Worm (Caenorhabditis elegans) whole organism, L3 larva: ENCODE results near the gene Y97E10AR.6.

ENCODE experiments used
- ZK546.5 ChIP-seq: sonication (generic microtip); optimal IDR thresholded peaks from 2 replicates; lab custom pipeline; 2017; ENCODE audit warnings: missing biosample characterization, missing genetic modification characterization
- ceh-28 ChIP-seq: fragments of 150-350 bp; optimal IDR thresholded peaks from 2 replicates; lab custom pipeline; 2014; ENCODE audit warnings: missing biosample characterization, missing genetic modification reagents, missing genetic modification characterization
- daf-12 ChIP-seq: fragments of 150-350 bp; optimal IDR thresholded peaks from 2 replicates; lab custom pipeline; 2014; ENCODE audit warnings: missing biosample characterization, missing genetic modification reagents, missing genetic modification characterization
- elt-1 ChIP-seq: fragments of 150-350 bp; optimal IDR thresholded peaks from 2 replicates; lab custom pipeline; 2014; ENCODE audit warnings: missing biosample characterization, missing genetic modification characterization
- elt-2 ChIP-seq: sonication (generic microtip); optimal IDR thresholded peaks from 2 replicates; lab custom pipeline; 2016; ENCODE audit warnings: missing genetic modification reagents, mild to moderate bottlenecking, missing genetic modification characterization, missing compliant biosample characterization
- fkh-10 ChIP-seq: sonication (generic microtip); optimal IDR thresholded peaks from 2 replicates; lab custom pipeline; 2017; ENCODE audit warnings: missing biosample characterization, missing genetic modification reagents, missing genetic modification characterization
- fos-1 ChIP-seq: fragments of 150-350 bp; optimal IDR thresholded peaks from 2 replicates; lab custom pipeline; 2014; ENCODE audit warnings: missing biosample characterization, missing genetic modification characterization
- hmg-11 ChIP-seq: sonication (generic microtip); optimal IDR thresholded peaks from 2 replicates; lab custom pipeline; 2016; ENCODE audit warnings: missing genetic modification characterization, missing compliant biosample characterization
- jun-1 ChIP-seq: fragments of 150-350 bp; optimal IDR thresholded peaks from 2 replicates; lab custom pipeline; 2014; ENCODE audit warnings: missing biosample characterization, missing genetic modification reagents, missing genetic modification characterization
- lin-15B ChIP-seq: fragments of 150-350 bp; optimal IDR thresholded peaks from 2 replicates; lab custom pipeline; 2014; ENCODE audit warnings: missing biosample characterization, missing genetic modification characterization
- lin-39 ChIP-seq: fragments of 150-350 bp; optimal IDR thresholded peaks from 2 replicates; lab custom pipeline; 2018; ENCODE audit warnings: missing biosample characterization, missing genetic modification reagents, missing genetic modification characterization
- mml-1 ChIP-seq: fragments of 150-350 bp; sonication (generic microtip); optimal IDR thresholded peaks from 3 replicates; lab custom pipeline; 2014; ENCODE audit warnings: missing biosample characterization, missing genetic modification characterization
- nfya-1 ChIP-seq: sonication (generic microtip); optimal IDR thresholded peaks from 2 replicates; lab custom pipeline; 2017; ENCODE audit warnings: missing genetic modification characterization, mild to moderate bottlenecking, missing compliant biosample characterization, antibody characterized with exemption, moderate library complexity; ENCODE audit not compliant: insufficient read depth
- nhr-12 ChIP-seq: fragments of 150-350 bp; optimal IDR thresholded peaks from 2 replicates; lab custom pipeline; 2014; ENCODE audit warnings: missing biosample characterization, missing genetic modification characterization
- nhr-23 ChIP-seq: fragments of 150-350 bp; optimal IDR thresholded peaks from 2 replicates; lab custom pipeline; 2014; ENCODE audit warnings: missing biosample characterization, missing genetic modification reagents, missing genetic modification characterization
- nhr-25 ChIP-seq: sonication (generic microtip); optimal IDR thresholded peaks from 2 replicates; lab custom pipeline; 2017; ENCODE audit warnings: missing biosample characterization, missing genetic modification characterization
- nhr-43 ChIP-seq: sonication (generic microtip); optimal IDR thresholded peaks from 2 replicates; lab custom pipeline; 2016; ENCODE audit warnings: mild to moderate bottlenecking, missing genetic modification characterization, missing compliant biosample characterization; ENCODE audit not compliant: poor library complexity, severe bottlenecking
- nhr-67 ChIP-seq: fragments of 150-350 bp; optimal IDR thresholded peaks from 2 replicates; lab custom pipeline; 2014; ENCODE audit warnings: missing biosample characterization, missing genetic modification characterization
- nhr-76 ChIP-seq: fragments of 150-350 bp; sonication (generic microtip); optimal IDR thresholded peaks from 5 replicates; lab custom pipeline; 2014; ENCODE audit warnings: missing biosample characterization, missing genetic modification characterization
- nhr-77 ChIP-seq: fragments of 150-350 bp; optimal IDR thresholded peaks from 2 replicates; lab custom pipeline; 2014; ENCODE audit warnings: missing biosample characterization, missing genetic modification characterization
- pha-4 ChIP-seq: fragments of 150-350 bp; optimal IDR thresholded peaks from 2 replicates; lab custom pipeline; 2014; ENCODE audit warnings: missing biosample characterization, missing genetic modification reagents, missing genetic modification characterization
- pqm-1 ChIP-seq: fragments of 150-350 bp; optimal IDR thresholded peaks from 2 replicates; lab custom pipeline; 2017; ENCODE audit warnings: missing biosample characterization, missing genetic modification characterization, inconsistent platforms
- sea-2 ChIP-seq: fragments of 150-350 bp; sonication (generic microtip); optimal IDR thresholded peaks from 4 replicates; lab custom pipeline; 2014; ENCODE audit warnings: missing biosample characterization, missing genetic modification reagents, missing genetic modification characterization
- skn-1 ChIP-seq: fragments of 150-350 bp; optimal IDR thresholded peaks from 2 replicates; lab custom pipeline; 2014; ENCODE audit warnings: missing biosample characterization, missing genetic modification characterization
- snpc-4 ChIP-seq: fragments of 150-350 bp; optimal IDR thresholded peaks from 2 replicates; lab custom pipeline; 2014; ENCODE audit warnings: missing biosample characterization, missing genetic modification characterization
- tbx-2 ChIP-seq: sonication (generic microtip); optimal IDR thresholded peaks from 2 replicates; lab custom pipeline; 2016; ENCODE audit warnings: mild to moderate bottlenecking, missing genetic modification characterization, missing compliant biosample characterization
- unc-62 ChIP-seq: fragments of 150-350 bp; sonication (generic microtip); optimal IDR thresholded peaks from 4 replicates; lab custom pipeline; 2014; ENCODE audit warnings: missing biosample characterization, missing genetic modification reagents, missing genetic modification characterization
- ztf-11 ChIP-seq: fragments of 150-350 bp; optimal IDR thresholded peaks from 2 replicates; lab custom pipeline; 2014; ENCODE audit warnings: missing biosample characterization, missing genetic modification characterization
- ztf-4 ChIP-seq: fragments of 150-350 bp; optimal IDR thresholded peaks from 2 replicates; lab custom pipeline; 2014; ENCODE audit warnings: missing biosample characterization, missing genetic modification characterization

Y97E10AR.6 gene

ce11 chrV:8050059-8050677 is 36.4 kb upstream of the Y97E10AR.6 start:
- TF ChIP-seq sea-2: no peak
- TF ChIP-seq nhr-67 (tag; lab: Kevin White, UChicago): no peak
- TF ChIP-seq nfya-1 (tag; lab: Kevin White, UChicago): no peak
- TF ChIP-seq snpc-4 (tag; lab: Kevin White, UChicago): no peak
- TF ChIP-seq nhr-23 (tag; lab: Kevin White, UChicago): no peak
- no peak for TF ChIP-seq ZK546.5 (tag; lab: Kevin White, UChicago)
- no peak for TF ChIP-seq lin-39 (tag; lab: Kevin White, UChicago)
- TF ChIP-seq hmg-11 (tag; lab: Kevin White, UChicago): no peak
- no peak for TF ChIP-seq nhr-43
- no peak for TF ChIP-seq pqm-1
- TF ChIP-seq pha-4 (tag; lab: Kevin White, UChicago): no peak

- TF ChIP-seq jun-1 (no peak), ztf-11 (tag; lab: Kevin White, UChicago) (no peak), fkh-10 (GFP tag; lab: Kevin White, UChicago) (no peak), nhr-23 (tag; lab: Kevin White, UChicago) (no peak), skn-1 (tag; lab: Kevin White, UChicago) (no peak), lin-39 (tag; lab: Kevin White, UChicago) (no peak)
Observed at ce11 chrV:8046706-8047105, 33.0 kb upstream of the Y97E10AR.6 start, which contains the start of gene ZC513.3. TSS of gene ZC513.3 (plus strand) at chrV:8047006.

- TF ChIP-seq elt-1 (tag; lab: Kevin White, UChicago) (peak; percentile 35), nhr-25 (tag; lab: Kevin White, UChicago) (peak; percentile 66), nhr-23 (tag; lab: Kevin White, UChicago) (peak; percentile 45), unc-62 (no peak), nhr-76 (no peak)
Observed at ce11 chrV:8044957-8045356, 31.2 kb upstream of the Y97E10AR.6 start.

- peak; percentile 64 for TF ChIP-seq nhr-25 (tag; lab: Kevin White, UChicago)
- TF ChIP-seq lin-15B: no peak
- TF ChIP-seq nhr-23 (tag; lab: Kevin White, UChicago): peak; percentile 48
Observed at ce11 chrV:8043664-8044063, 29.9 kb upstream of the Y97E10AR.6 start.

- TF ChIP-seq skn-1 (tag; lab: Kevin White, UChicago) (no peak), fkh-10 (GFP tag; lab: Kevin White, UChicago) (no peak), nhr-25 (tag; lab: Kevin White, UChicago) (no peak), ZK546.5 (tag; lab: Kevin White, UChicago) (no peak), fos-1 (no peak), elt-2 (tag; lab: Kevin White, UChicago) (no peak), nhr-23 (tag; lab: Kevin White, UChicago) (no peak), nhr-12 (tag; lab: Kevin White, UChicago) (no peak), lin-15B (no peak), nhr-77 (tag; lab: Kevin White, UChicago) (no peak), lin-39 (tag; lab: Kevin White, UChicago) (no peak), ztf-4 (tag; lab: Kevin White, UChicago) (no peak), nfya-1 (tag; lab: Kevin White, UChicago) (no peak), ceh-28 (tag; lab: Kevin White, UChicago) (no peak), pqm-1 (no peak), daf-12 (tag; lab: Kevin White, UChicago) (no peak), tbx-2 (tag; lab: Kevin White, UChicago) (no peak), mml-1 (tag; lab: Kevin White, UChicago) (no peak)
Observed at ce11 chrV:8041336-8041868, 27.7 kb upstream of the Y97E10AR.6 start.
